Fruit fly (Drosophila melanogaster): Measurements from ENCODE around the gene CG45079.

DNA sequence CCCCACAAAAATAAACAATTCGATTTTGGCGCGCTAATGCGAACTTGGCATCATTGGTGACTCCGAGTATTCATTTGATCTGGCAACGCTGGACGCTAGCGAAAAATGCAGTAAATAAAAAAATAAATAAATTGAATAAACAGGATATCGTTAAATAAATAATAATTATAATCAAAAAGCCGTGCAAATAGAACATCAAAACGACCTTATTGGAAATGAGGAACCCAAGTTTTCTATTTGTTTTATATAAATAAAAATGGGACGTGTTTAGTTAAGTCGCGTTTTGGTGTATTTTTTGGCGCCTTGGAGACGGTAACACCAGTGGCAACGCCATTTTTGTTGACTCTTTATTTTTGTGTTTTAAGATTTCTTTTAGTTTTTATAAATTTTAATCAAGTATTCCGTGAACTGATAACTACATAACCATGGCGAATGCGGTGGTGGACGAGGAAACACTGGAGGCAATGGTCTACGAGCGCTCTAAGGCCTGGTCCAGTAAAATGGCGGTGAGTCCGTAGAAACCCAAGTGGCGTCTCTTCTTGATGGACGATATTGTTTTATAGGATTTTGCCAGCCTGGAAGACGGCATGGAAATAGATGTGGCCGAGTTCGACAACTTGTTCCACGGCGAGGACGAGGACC lies 36.2 kb upstream of the CG45079 start, which contains the start of gene cal1:
- TF ChIP-seq Mnt (GFP tag; optimal IDR thresholded peaks at IDR 0.05) (no peak), Crg-1 (GFP tag; optimal IDR thresholded peaks at IDR 0.05) (no peak), CG5204 (GFP tag; optimal IDR thresholded peaks at IDR 0.05) (no peak), bab1 (GFP tag; optimal IDR thresholded peaks at IDR 0.05) (no peak), pad (GFP tag; optimal IDR thresholded peaks at IDR 0.05) (no peak), toe (GFP tag; optimal IDR thresholded peaks at IDR 0.05) (no peak), CG1620 (GFP tag; optimal IDR thresholded peaks at IDR 0.05) (no peak), CG7101 (tag; optimal IDR thresholded peaks at IDR 0.05) (no peak), CG12768 (GFP tag; optimal IDR thresholded peaks at IDR 0.05) (no peak), kay (GFP tag; ENCODE audit: borderline replicate concordance) (no peak)

Data from whole organism, adult.